Worm (Caenorhabditis elegans) whole organism, L4/young adult: ENCODE data around the gene rimb-1.

Source experiments
- W03F9.2 ChIP-seq: fragments of 150-350 bp; optimal IDR thresholded peaks from 2 replicates; lab custom pipeline; 2014; ENCODE audit warnings: missing biosample characterization, missing genetic modification characterization
- dao-5 ChIP-seq: sonication (generic microtip); optimal IDR thresholded peaks from 2 replicates; lab custom pipeline; 2016; ENCODE audit warnings: missing genotype, missing genetic modification characterization, moderate library complexity, missing compliant biosample characterization
- him-1 ChIP-seq: sonication (generic microtip); optimal IDR thresholded peaks from 2 replicates; lab custom pipeline; 2016; ENCODE audit warnings: missing genotype, missing genetic modification reagents, missing genetic modification characterization, missing compliant biosample characterization

ce11 chrIII:1764463-1764862 lies 23.7 kb upstream of the rimb-1 start:
- TF ChIP-seq him-1 (tag; lab: Kevin White, UChicago) (no peak), dao-5 (tag; lab: Kevin White, UChicago) (no peak), W03F9.2 (tag; lab: Kevin White, UChicago) (no peak)
